Fruit fly (Drosophila melanogaster) whole organism, embryonic: ENCODE measurements around the gene Neurl4.
A peak's percentile ranks its signal among the peaks of the same experiment; 100 is the strongest.

Experiments used
- Atf3 ChIP-seq: fragments of 200-800 bp; sonication (Bioruptor generic); optimal IDR thresholded peaks from 3 replicates; lab custom pipeline; 2016; ENCODE audit warnings: missing biosample characterization, missing genetic modification characterization
- CG10462 ChIP-seq: fragments of 200-800 bp; sonication (Bioruptor generic); optimal IDR thresholded peaks from 2 replicates; lab custom pipeline; 2016; ENCODE audit warnings: missing biosample characterization, missing genetic modification characterization
- CG10654 ChIP-seq: fragments of 200-800 bp; sonication (Bioruptor generic); optimal IDR thresholded peaks from 2 replicates; lab custom pipeline; 2016; ENCODE audit warnings: missing biosample characterization, missing genetic modification characterization
- CG11085 ChIP-seq: fragments of 200-800 bp; sonication (Bioruptor generic); IDR thresholded peaks from 2 replicates; pipeline ENCODE4 v1.3.6; 2022; ENCODE audit warnings: missing biosample characterization, missing genetic modification characterization
- CG11456 ChIP-seq: fragments of 200-800 bp; sonication (Bioruptor generic); IDR thresholded peaks from 3 replicates; pipeline ENCODE4 v1.3.6; 2022; ENCODE audit warnings: missing biosample characterization, missing genetic modification characterization
- CG11504 ChIP-seq: fragments of 200-800 bp; sonication (Bioruptor generic); optimal IDR thresholded peaks from 3 replicates; lab custom pipeline; 2019; ENCODE audit warnings: missing biosample characterization, mild to moderate bottlenecking, missing genetic modification characterization, moderate library complexity
- CG12155 ChIP-seq: fragments of 200-800 bp; sonication (Bioruptor generic); optimal IDR thresholded peaks from 3 replicates; lab custom pipeline; 2016; ENCODE audit warnings: missing biosample characterization, missing genetic modification characterization
- CG12236 ChIP-seq: fragments of 200-800 bp; sonication (Bioruptor generic); optimal IDR thresholded peaks from 2 replicates; lab custom pipeline; 2016; ENCODE audit warnings: missing biosample characterization, missing genetic modification characterization
- CG12659 ChIP-seq: fragments of 200-800 bp; sonication (Bioruptor generic); optimal IDR thresholded peaks from 3 replicates; lab custom pipeline; 2017; ENCODE audit warnings: mild to moderate bottlenecking, missing biosample characterization, missing genetic modification reagents, missing genetic modification characterization
- CG12744 ChIP-seq: fragments of 200-800 bp; sonication (Bioruptor generic); optimal IDR thresholded peaks from 2 replicates; lab custom pipeline; 2016; ENCODE audit warnings: missing biosample characterization, missing genetic modification characterization
- CG14965 ChIP-seq: fragments of 200-800 bp; sonication (Bioruptor generic); optimal IDR thresholded peaks from 2 replicates; lab custom pipeline; 2016; ENCODE audit warnings: missing biosample characterization, missing genetic modification characterization, borderline replicate concordance
- CG15479 ChIP-seq: fragments of 200-800 bp; sonication (Bioruptor generic); optimal IDR thresholded peaks from 3 replicates; lab custom pipeline; 2019; ENCODE audit warnings: missing biosample characterization, mild to moderate bottlenecking, missing genetic modification characterization, moderate library complexity
- CG1602 ChIP-seq: fragments of 200-800 bp; sonication (Bioruptor generic); optimal IDR thresholded peaks from 3 replicates; lab custom pipeline; 2016; ENCODE audit warnings: missing biosample characterization, missing genetic modification characterization
- CG17186 ChIP-seq: fragments of 200-800 bp; sonication (Bioruptor generic); optimal IDR thresholded peaks from 3 replicates; lab custom pipeline; 2017; ENCODE audit warnings: missing biosample characterization, missing genetic modification reagents, missing genetic modification characterization
- CG17359 ChIP-seq: fragments of 200-800 bp; sonication (Bioruptor generic); optimal IDR thresholded peaks from 3 replicates; lab custom pipeline; 2018; ENCODE audit warnings: missing biosample characterization, mild to moderate bottlenecking, missing genetic modification characterization, moderate library complexity
- CG17802 ChIP-seq: fragments of 200-800 bp; sonication (Bioruptor generic); optimal IDR thresholded peaks from 2 replicates; lab custom pipeline; 2018; ENCODE audit warnings: missing biosample characterization, mild to moderate bottlenecking, missing genetic modification characterization, moderate library complexity
- CG2678 ChIP-seq: fragments of 200-800 bp; sonication (Bioruptor generic); optimal IDR thresholded peaks from 3 replicates; lab custom pipeline; 2019; ENCODE audit warnings: missing biosample characterization, mild to moderate bottlenecking, missing genetic modification characterization, moderate library complexity
- CG33557 ChIP-seq: fragments of 200-800 bp; sonication (Bioruptor generic); optimal IDR thresholded peaks from 2 replicates; lab custom pipeline; 2019; ENCODE audit warnings: missing biosample characterization, mild to moderate bottlenecking, missing genetic modification characterization, moderate library complexity
- CG3407 ChIP-seq: fragments of 200-800 bp; sonication (Bioruptor generic); optimal IDR thresholded peaks from 2 replicates; lab custom pipeline; 2018; ENCODE audit warnings: missing biosample characterization, mild to moderate bottlenecking, missing genetic modification characterization
- CG3726 ChIP-seq: fragments of 200-800 bp; sonication (Bioruptor generic); IDR thresholded peaks from 3 replicates; pipeline ENCODE4, ENCODE4 v1.3.6; 2022; ENCODE audit warnings: missing biosample characterization, missing genetic modification characterization
- CG4404 ChIP-seq: fragments of 200-800 bp; sonication (Bioruptor generic); IDR thresholded peaks from 2 replicates; pipeline ENCODE4 v1.3.6; 2022; ENCODE audit warnings: missing biosample characterization, missing genetic modification characterization
- CG4617 ChIP-seq: fragments of 200-800 bp; sonication (Bioruptor generic); optimal IDR thresholded peaks from 3 replicates; lab custom pipeline; 2016; ENCODE audit warnings: missing biosample characterization, missing genetic modification characterization, borderline replicate concordance
- CG5953 ChIP-seq: fragments of 200-800 bp; sonication (Bioruptor generic); IDR thresholded peaks from 2 replicates; pipeline ENCODE4 v1.3.6; 2022; ENCODE audit warnings: missing biosample characterization, missing genetic modification characterization
- CG7839 ChIP-seq: fragments of 200-800 bp; sonication (Bioruptor generic); optimal IDR thresholded peaks from 3 replicates; lab custom pipeline; 2018; ENCODE audit warnings: missing biosample characterization, mild to moderate bottlenecking, missing genetic modification characterization, moderate library complexity
- Dfd ChIP-seq, 2 experiments: fragments of >200 bp; optimal IDR thresholded peaks; 2 replicates each; lab custom pipeline; 2017; ENCODE audit warnings: missing biosample characterization in 2 of 2, missing genetic modification characterization in 2 of 2
- Dref ChIP-seq: fragments of 200-800 bp; sonication (Bioruptor generic); IDR thresholded peaks from 2 replicates; pipeline ENCODE4 v1.3.6; 2022; ENCODE audit warnings: missing biosample characterization, missing genetic modification characterization
- E2f2 ChIP-seq: fragments of 200-800 bp; sonication (Bioruptor generic); IDR thresholded peaks from 2 replicates; pipeline ENCODE4 v1.3.6; 2022; ENCODE audit warnings: missing biosample characterization, missing genetic modification characterization
- Gug ChIP-seq: fragments of 200-800 bp; sonication (Bioruptor generic); IDR thresholded peaks from 4 replicates; pipeline ENCODE4 v1.3.6; 2022; ENCODE audit warnings: missing biosample characterization, missing genetic modification characterization
- Hr39 ChIP-seq: fragments of >200 bp; optimal IDR thresholded peaks from 2 replicates; lab custom pipeline; 2017
- MBD-R2 ChIP-seq: fragments of 200-800 bp; sonication (Bioruptor generic); IDR thresholded peaks from 2 replicates; pipeline ENCODE4 v1.3.6; 2022; ENCODE audit warnings: missing biosample characterization, missing genetic modification characterization
- Trl ChIP-seq, 3 experiments: fragments of >200 bp in 2 of 3; fragments of 200-800 bp in 1 of 3; sonication (Bioruptor generic) in 1 of 3; optimal IDR thresholded peaks; 2 replicates in 1 of 3; 3 replicates in 2 of 3; lab custom pipeline; 2016 to 2017; ENCODE audit warnings: missing biosample characterization in 1 of 3, missing genetic modification characterization in 1 of 3
- Vsx1 ChIP-seq: fragments of 200-800 bp; sonication (Bioruptor generic); optimal IDR thresholded peaks from 2 replicates; lab custom pipeline; 2017; ENCODE audit warnings: missing biosample characterization, mild to moderate bottlenecking, missing genetic modification characterization, missing genetic modification reagents
- bigmax ChIP-seq: fragments of 200-800 bp; sonication (Bioruptor generic); optimal IDR thresholded peaks from 2 replicates; lab custom pipeline; 2018; ENCODE audit warnings: missing biosample characterization, mild to moderate bottlenecking, missing genetic modification characterization
- bowl ChIP-seq: fragments of 200-800 bp; sonication (Bioruptor generic); IDR thresholded peaks from 2 replicates; pipeline ENCODE4 v1.3.6; 2022; ENCODE audit warnings: missing biosample characterization, missing genetic modification characterization
- cg ChIP-seq: fragments of 200-800 bp; sonication (Bioruptor generic); optimal IDR thresholded peaks from 3 replicates; lab custom pipeline; 2019; ENCODE audit warnings: missing biosample characterization, mild to moderate bottlenecking, missing genetic modification characterization, moderate library complexity
- chm ChIP-seq: fragments of 200-800 bp; sonication (Bioruptor generic); IDR thresholded peaks from 2 replicates; pipeline ENCODE4 v1.3.6; 2022; ENCODE audit warnings: missing biosample characterization, missing genetic modification characterization
- corto ChIP-seq: fragments of 200-800 bp; sonication (Bioruptor generic); optimal IDR thresholded peaks from 2 replicates; lab custom pipeline; 2016; ENCODE audit warnings: missing biosample characterization, mild to moderate bottlenecking, missing genetic modification characterization, moderate library complexity
- cwo ChIP-seq: fragments of 200-800 bp; sonication (Bioruptor generic); optimal IDR thresholded peaks from 3 replicates; lab custom pipeline; 2017; ENCODE audit warnings: missing biosample characterization, missing genetic modification characterization, mild to moderate bottlenecking, moderate library complexity, missing genetic modification reagents
- emc ChIP-seq: fragments of 200-800 bp; sonication (Bioruptor generic); optimal IDR thresholded peaks from 2 replicates; lab custom pipeline; 2016; ENCODE audit warnings: missing biosample characterization, missing genetic modification characterization
- esg ChIP-seq: fragments of 200-800 bp; sonication (Bioruptor generic); conservative IDR thresholded peaks from 2 replicates; pipeline ENCODE4 v1.3.6; 2022; ENCODE audit warnings: missing biosample characterization, missing genetic modification characterization
- eve ChIP-seq, 2 experiments: fragments of >200 bp; optimal IDR thresholded peaks; 2 replicates each; lab custom pipeline; 2017; ENCODE audit warnings: missing biosample characterization in 2 of 2, missing genetic modification characterization in 2 of 2
- fd102C ChIP-seq: fragments of 200-800 bp; sonication (Bioruptor generic); optimal IDR thresholded peaks from 2 replicates; lab custom pipeline; 2018; ENCODE audit warnings: missing biosample characterization, mild to moderate bottlenecking, missing genetic modification characterization, moderate library complexity
- fru ChIP-seq: fragments of >200 bp; optimal IDR thresholded peaks from 2 replicates; lab custom pipeline; 2017
- h ChIP-seq: fragments of >200 bp; optimal IDR thresholded peaks from 2 replicates; lab custom pipeline; 2017
- hkb ChIP-seq, 2 experiments: fragments of 200-800 bp in 1 of 2; fragments of >200 bp in 1 of 2; sonication (Bioruptor generic) in 1 of 2; IDR thresholded peaks in 1 of 2; optimal IDR thresholded peaks in 1 of 2; 2 replicates each; pipeline versions ENCODE4 v1.3.6 to Lab custom; 2017 to 2022; ENCODE audit warnings: missing biosample characterization in 1 of 2, missing genetic modification characterization in 1 of 2
- lbe ChIP-seq: fragments of 200-800 bp; sonication (Bioruptor generic); optimal IDR thresholded peaks from 2 replicates; lab custom pipeline; 2016; ENCODE audit warnings: missing biosample characterization, mild to moderate bottlenecking, missing genetic modification characterization
- mam ChIP-seq: fragments of 200-800 bp; sonication (Bioruptor generic); optimal IDR thresholded peaks from 3 replicates; lab custom pipeline; 2016; ENCODE audit warnings: missing biosample characterization, missing genetic modification characterization
- nau ChIP-seq: fragments of 200-800 bp; sonication (Bioruptor generic); optimal IDR thresholded peaks from 3 replicates; lab custom pipeline; 2017; ENCODE audit warnings: missing biosample characterization, mild to moderate bottlenecking, missing genetic modification characterization, missing genetic modification reagents
- psq ChIP-seq: fragments of 200-800 bp; sonication (Bioruptor generic); optimal IDR thresholded peaks from 2 replicates; lab custom pipeline; 2017; ENCODE audit warnings: missing biosample characterization, missing genetic modification characterization
- schlank ChIP-seq: fragments of 200-800 bp; sonication (Bioruptor generic); optimal IDR thresholded peaks from 2 replicates; lab custom pipeline; 2018; ENCODE audit warnings: missing biosample characterization, mild to moderate bottlenecking, missing genetic modification characterization
- trh ChIP-seq: fragments of 200-800 bp; sonication (Bioruptor generic); optimal IDR thresholded peaks from 2 replicates; lab custom pipeline; 2016; ENCODE audit warnings: missing biosample characterization, missing genetic modification characterization
- zen2 ChIP-seq: fragments of 200-800 bp; sonication (Bioruptor generic); IDR thresholded peaks from 3 replicates; pipeline ENCODE4 v1.3.6; 2022; ENCODE audit warnings: missing biosample characterization, missing genetic modification characterization; ENCODE audit not compliant: partially characterized antibody

Gene Neurl4

DNA sequence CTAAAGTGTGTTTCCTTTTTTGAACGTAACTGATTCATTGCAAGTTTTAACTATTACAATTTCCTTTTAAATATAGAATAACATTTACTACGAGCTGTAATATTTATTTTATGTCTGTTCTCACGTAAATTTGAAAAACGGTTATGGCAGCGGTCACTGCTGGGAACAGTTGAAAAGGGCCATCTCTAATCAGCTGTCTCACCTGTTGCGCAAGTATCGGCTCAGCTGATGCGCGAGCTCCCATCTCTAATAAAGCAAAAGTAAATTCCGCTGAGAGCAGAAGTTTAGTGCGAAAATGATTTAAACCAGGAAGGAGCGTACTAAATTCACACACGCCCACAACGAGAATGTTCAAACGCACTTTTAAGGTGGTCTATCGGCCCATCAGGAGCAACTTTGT is 21.9 kb upstream of the Neurl4 start, which contains the start of gene Pex1 (continued):
- TF ChIP-seq CG15479: peak; percentile 29
- TF ChIP-seq Vsx1: no peak
- no peak for TF ChIP-seq CG10462
- TF ChIP-seq CG5953 (GFP tag; lab: Robert Waterston, UW): no peak
- TF ChIP-seq CG12155 (GFP tag; lab: Kevin White, UChicago): no peak
- TF ChIP-seq Trl (optimal IDR thresholded peaks at IDR 0.05; lab: Kevin White, UChicago): no peak
- peak; percentile 15 for TF ChIP-seq Trl (GFP tag; optimal IDR thresholded peaks at IDR 0.05; lab: Kevin White, UChicago)
- TF ChIP-seq CG2678 (tag; lab: Kevin White, UChicago): no peak
- TF ChIP-seq trh (GFP tag; lab: Kevin White, UChicago): no peak
- no peak for TF ChIP-seq fd102C (GFP tag; lab: Kevin White, UChicago)
- TF ChIP-seq esg (GFP tag; lab: Robert Waterston, UW): no peak
- peak; percentile 74 for TF ChIP-seq CG17186 (GFP tag; lab: Kevin White, UChicago)
- no peak for TF ChIP-seq schlank
- TF ChIP-seq CG17359: no peak
- peak; percentile 20 for TF ChIP-seq CG12659
- TF ChIP-seq CG3407 (GFP tag; lab: Kevin White, UChicago): no peak
- no peak for TF ChIP-seq bowl (GFP tag; lab: Robert Waterston, UW)
- no peak for TF ChIP-seq CG12236
- 0 out of 3 replicates have a peak, but pooled peaks have one; percentile 60 for TF ChIP-seq CG11456 (GFP tag; lab: Robert Waterston, UW)
- TF ChIP-seq psq (GFP tag; lab: Kevin White, UChicago): no peak
- TF ChIP-seq CG11085 (GFP tag; lab: Robert Waterston, UW): no peak
- TF ChIP-seq lbe (GFP tag; lab: Kevin White, UChicago): peak; percentile 15
- TF ChIP-seq nau: no peak
- peak; percentile 95 for TF ChIP-seq MBD-R2 (GFP tag; lab: Robert Waterston, UW)
- no peak for TF ChIP-seq corto (GFP tag; lab: Kevin White, UChicago)
- no peak for TF ChIP-seq h (lab: Kevin White, UChicago)
- TF ChIP-seq CG33557 (GFP tag; lab: Kevin White, UChicago): no peak
- peak; percentile 20 for TF ChIP-seq mam
- no peak for TF ChIP-seq fru (lab: Kevin White, UChicago)
- TF ChIP-seq E2f2: peak; percentile 74
- TF ChIP-seq chm (GFP tag; lab: Robert Waterston, UW): no peak
- TF ChIP-seq CG14965 (GFP tag; lab: Kevin White, UChicago): no peak
- no peak for TF ChIP-seq bigmax (GFP tag; lab: Kevin White, UChicago)
- TF ChIP-seq CG10654 (GFP tag; lab: Kevin White, UChicago): peak; percentile 0
- TF ChIP-seq cwo (GFP tag; lab: Kevin White, UChicago): no peak
- no peak for TF ChIP-seq Gug (GFP tag; lab: Robert Waterston, UW)
- TF ChIP-seq eve (GFP tag; optimal IDR thresholded peaks at IDR 0.05; lab: Kevin White, UChicago): no peak
- TF ChIP-seq CG11504 (tag; lab: Kevin White, UChicago): no peak
- TF ChIP-seq zen2 (GFP tag; lab: Robert Waterston, UW): peak; percentile 69
- TF ChIP-seq CG4617 (GFP tag; lab: Kevin White, UChicago): peak; percentile 31
- TF ChIP-seq CG7839 (tag; lab: Kevin White, UChicago): no peak
- no peak for TF ChIP-seq Hr39 (lab: Kevin White, UChicago)
- TF ChIP-seq CG17802 (tag; lab: Kevin White, UChicago): no peak
- no peak for TF ChIP-seq CG4404 (GFP tag; lab: Robert Waterston, UW)
- TF ChIP-seq CG12744 (GFP tag; lab: Kevin White, UChicago): no peak
- no peak for TF ChIP-seq hkb (optimal IDR thresholded peaks at IDR 0.05; lab: Kevin White, UChicago)
- TF ChIP-seq hkb (GFP tag; IDR thresholded peaks at IDR 0.05; lab: Robert Waterston, UW): no peak
- TF ChIP-seq CG3726 (GFP tag; lab: Robert Waterston, UW): no peak
- TF ChIP-seq Dref: peak; percentile 41
- no peak for TF ChIP-seq cg (GFP tag; lab: Kevin White, UChicago)
- TF ChIP-seq Dfd (GFP tag; optimal IDR thresholded peaks at IDR 0.05; lab: Kevin White, UChicago): no peak
- no peak for TF ChIP-seq CG1602 (GFP tag; lab: Kevin White, UChicago)
- TF ChIP-seq Atf3 (GFP tag; lab: Kevin White, UChicago): no peak
- TF ChIP-seq emc (GFP tag; lab: Kevin White, UChicago): no peak
